Worm (Caenorhabditis elegans) whole organism, L2 larva: ENCODE results near the gene EEED8.15.

Source experiments
- ama-1 ChIP-seq: fragments of 150-350 bp; optimal IDR thresholded peaks from 2 replicates; lab custom pipeline; 2018; ENCODE audit warnings: inconsistent platforms
- blmp-1 ChIP-seq: sonication (generic microtip); optimal IDR thresholded peaks from 2 replicates; lab custom pipeline; 2017; ENCODE audit warnings: missing genetic modification characterization, mild to moderate bottlenecking, missing compliant biosample characterization, antibody characterized with exemption, moderate library complexity; ENCODE audit not compliant: insufficient read depth
- ceh-82 ChIP-seq: fragments of 150-350 bp; optimal IDR thresholded peaks from 2 replicates; lab custom pipeline; 2014; ENCODE audit warnings: missing biosample characterization, missing genetic modification characterization
- fos-1 ChIP-seq: fragments of 150-350 bp; optimal IDR thresholded peaks from 2 replicates; lab custom pipeline; 2014; ENCODE audit warnings: missing biosample characterization, missing genetic modification characterization
- lin-11 ChIP-seq: fragments of 150-350 bp; sonication (generic microtip); optimal IDR thresholded peaks from 2 replicates; lab custom pipeline; 2014; ENCODE audit warnings: missing biosample characterization, missing genetic modification characterization, inconsistent platforms, mixed read lengths
- lin-13 ChIP-seq: fragments of 150-350 bp; optimal IDR thresholded peaks from 2 replicates; lab custom pipeline; 2014; ENCODE audit warnings: missing biosample characterization, missing genetic modification reagents, missing genetic modification characterization
- lsy-2 ChIP-seq, 2 experiments: fragments of 150-350 bp in 1 of 2; sonication (generic microtip) in 1 of 2; optimal IDR thresholded peaks; 2 replicates each; lab custom pipeline; 2014 to 2017; ENCODE audit warnings: missing biosample characterization in 2 of 2, missing genetic modification characterization in 2 of 2
- nhr-12 ChIP-seq: fragments of 150-350 bp; optimal IDR thresholded peaks from 2 replicates; lab custom pipeline; 2014; ENCODE audit warnings: missing biosample characterization, missing genetic modification characterization
- nhr-25 ChIP-seq: fragments of 150-350 bp; sonication (generic microtip); optimal IDR thresholded peaks from 3 replicates; lab custom pipeline; 2014; ENCODE audit warnings: missing biosample characterization, missing genetic modification characterization
- sma-3 ChIP-seq: sonication (generic microtip); optimal IDR thresholded peaks from 2 replicates; lab custom pipeline; 2016; ENCODE audit warnings: missing genetic modification reagents, missing genetic modification characterization, missing compliant biosample characterization
- snpc-4 ChIP-seq: fragments of 150-350 bp; optimal IDR thresholded peaks from 2 replicates; lab custom pipeline; 2014; ENCODE audit warnings: missing biosample characterization, missing genetic modification characterization
- unc-62 ChIP-seq: fragments of 150-350 bp; optimal IDR thresholded peaks from 2 replicates; lab custom pipeline; 2014; ENCODE audit warnings: missing biosample characterization, missing genetic modification reagents, missing genetic modification characterization
- ztf-11 ChIP-seq: sonication (generic microtip); optimal IDR thresholded peaks from 2 replicates; lab custom pipeline; 2017; ENCODE audit warnings: missing biosample characterization, missing genetic modification characterization
- ztf-4 ChIP-seq: fragments of 150-350 bp; optimal IDR thresholded peaks from 2 replicates; lab custom pipeline; 2014; ENCODE audit warnings: missing biosample characterization, missing genetic modification characterization

DNA sequence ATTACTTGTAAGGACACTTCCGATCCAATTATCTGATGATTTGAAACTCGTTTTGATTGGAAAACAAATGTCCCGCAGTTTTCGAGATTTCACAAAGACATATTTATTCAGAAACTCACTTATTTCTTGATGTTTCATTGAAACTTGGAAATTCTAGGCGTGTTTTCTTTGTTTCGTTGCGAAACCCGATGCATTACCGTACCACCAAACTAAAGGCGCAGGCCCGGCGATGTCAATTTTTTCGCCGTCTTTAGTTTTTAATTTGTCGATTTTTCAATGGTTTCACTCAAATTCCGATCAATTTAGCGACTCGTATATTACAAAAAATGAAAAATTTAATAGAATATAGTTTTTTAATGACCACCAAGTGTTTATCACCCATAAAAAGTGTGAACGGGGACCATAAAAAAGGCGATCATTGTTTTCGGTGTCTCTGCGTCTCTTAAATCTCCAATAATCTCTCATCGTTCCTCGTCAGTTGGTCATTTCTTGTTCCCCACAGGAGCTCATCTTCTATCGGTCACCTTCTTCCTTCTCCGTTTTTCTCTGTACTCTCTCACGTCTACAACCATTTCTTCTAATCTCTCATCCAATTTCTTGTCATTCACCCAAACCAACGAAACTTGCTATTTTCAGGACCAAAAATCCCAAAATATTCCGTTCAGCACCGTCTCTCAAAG lies 46.8 kb downstream of the EEED8.15 start, which contains the start of gene clr-1:
- TF ChIP-seq snpc-4 (tag; lab: Kevin White, UChicago) (no peak), fos-1 (no peak), ztf-11 (tag; lab: Kevin White, UChicago) (no peak), nhr-25 (tag; lab: Kevin White, UChicago) (no peak), ztf-4 (no peak), lsy-2 (tag; optimal IDR thresholded peaks at IDR 0.05; lab: Kevin White, UChicago) (no peak), ceh-82 (tag; lab: Kevin White, UChicago) (no peak), lin-13 (no peak), nhr-12 (no peak), ama-1 (lab: Kevin White, UChicago) (no peak), unc-62 (no peak), sma-3 (no peak), lin-11 (tag; lab: Kevin White, UChicago) (no peak), blmp-1 (tag; lab: Kevin White, UChicago) (no peak)
